Worm (Caenorhabditis elegans) whole organism, early embryonic: Measurements from ENCODE around the gene pola-1.

Experiments
- ama-1 ChIP-seq: fragments of 150-350 bp; optimal IDR thresholded peaks from 2 replicates; lab custom pipeline; 2014
- ceh-36 ChIP-seq: sonication (generic microtip); optimal IDR thresholded peaks from 2 replicates; lab custom pipeline; 2016; ENCODE audit warnings: missing genetic modification characterization, inconsistent platforms, missing compliant biosample characterization
- flt-1 ChIP-seq: fragments of 200-800 bp; sonication (Bioruptor generic); IDR thresholded peaks from 2 replicates; pipeline ENCODE4 v1.3.6; 2022; ENCODE audit warnings: missing genetic modification characterization, missing compliant biosample characterization

DNA sequence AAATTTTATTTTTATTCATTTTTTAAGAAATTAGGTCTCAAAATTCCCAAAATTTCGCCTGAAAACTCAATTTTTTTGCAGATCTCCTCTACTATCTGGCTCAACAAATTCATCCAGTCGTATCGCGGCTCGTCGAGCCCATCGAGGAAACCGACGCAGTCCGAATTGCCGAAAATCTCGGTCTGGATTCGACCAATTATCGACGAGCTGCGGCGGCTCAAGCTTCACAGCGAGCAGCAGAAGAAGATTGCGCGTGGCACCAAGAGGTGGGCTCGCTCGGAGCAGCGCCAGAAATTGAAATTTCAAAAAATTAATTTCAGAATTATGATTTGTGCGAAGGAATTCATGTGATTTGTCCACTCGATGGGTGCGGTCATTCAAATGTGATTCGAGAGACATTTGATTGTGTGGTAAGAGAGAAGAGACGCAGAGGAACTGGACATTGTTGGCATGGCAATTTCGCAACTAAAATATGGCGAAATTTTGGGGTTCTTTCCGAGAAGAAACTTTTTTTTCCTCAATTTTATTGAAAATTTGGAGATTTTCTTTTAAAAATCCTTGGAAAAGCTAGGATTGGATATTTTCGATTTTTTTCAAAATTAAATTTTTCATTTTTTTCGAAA, 7.1 kb downstream of the pola-1 start:
- TF ChIP-seq flt-1 (GFP tag; lab: Robert Waterston, UW), result no peak
- no peak for TF ChIP-seq ama-1 (lab: Kevin White, UChicago)
- no peak for TF ChIP-seq ceh-36 (tag; lab: Kevin White, UChicago)
